Fruit fly (Drosophila melanogaster) whole organism, adult: ENCODE results near the gene Rbcn-3B.

Experiments
- CG12768 ChIP-seq: fragments of 200-800 bp; sonication (Bioruptor generic); optimal IDR thresholded peaks from 2 replicates; lab custom pipeline; 2017; ENCODE audit warnings: missing biosample characterization, missing genetic modification characterization, mild to moderate bottlenecking, moderate library complexity, missing genetic modification reagents
- CG7101 ChIP-seq: fragments of 200-800 bp; sonication (Bioruptor generic); optimal IDR thresholded peaks from 2 replicates; lab custom pipeline; 2018; ENCODE audit warnings: missing biosample characterization, mild to moderate bottlenecking, missing genetic modification characterization, moderate library complexity
- Crg-1 ChIP-seq: fragments of 200-800 bp; sonication (Bioruptor generic); optimal IDR thresholded peaks from 2 replicates; lab custom pipeline; 2016; ENCODE audit warnings: missing biosample characterization, missing genetic modification characterization
- Hr96 ChIP-seq: fragments of 200-800 bp; sonication (Bioruptor generic); optimal IDR thresholded peaks from 2 replicates; lab custom pipeline; 2016; ENCODE audit warnings: missing biosample characterization, missing genetic modification characterization
- bab1 ChIP-seq: fragments of 200-800 bp; sonication (Bioruptor generic); optimal IDR thresholded peaks from 3 replicates; lab custom pipeline; 2019; ENCODE audit warnings: missing biosample characterization, mild to moderate bottlenecking, missing genetic modification characterization, moderate library complexity
- cic ChIP-seq: fragments of 200-800 bp; sonication (Bioruptor generic); optimal IDR thresholded peaks from 2 replicates; lab custom pipeline; 2017; ENCODE audit warnings: missing biosample characterization, mild to moderate bottlenecking, missing genetic modification characterization, moderate library complexity
- kay ChIP-seq: fragments of 200-800 bp; sonication (Bioruptor generic); peaks from one replicate; lab custom pipeline; 2016; ENCODE audit warnings: missing biosample characterization, missing genetic modification characterization, borderline replicate concordance
- ovo ChIP-seq: fragments of 200-800 bp; sonication (Bioruptor generic); optimal IDR thresholded peaks from 2 replicates; lab custom pipeline; 2016; ENCODE audit warnings: missing biosample characterization, missing genetic modification characterization
- tj ChIP-seq: fragments of 200-800 bp; sonication (Bioruptor generic); optimal IDR thresholded peaks from 3 replicates; lab custom pipeline; 2017; ENCODE audit warnings: missing biosample characterization, mild to moderate bottlenecking, missing genetic modification characterization, moderate library complexity
- toe ChIP-seq: fragments of 200-800 bp; sonication (Bioruptor generic); optimal IDR thresholded peaks from 2 replicates; lab custom pipeline; 2016; ENCODE audit warnings: missing biosample characterization, missing genetic modification characterization

DNA sequence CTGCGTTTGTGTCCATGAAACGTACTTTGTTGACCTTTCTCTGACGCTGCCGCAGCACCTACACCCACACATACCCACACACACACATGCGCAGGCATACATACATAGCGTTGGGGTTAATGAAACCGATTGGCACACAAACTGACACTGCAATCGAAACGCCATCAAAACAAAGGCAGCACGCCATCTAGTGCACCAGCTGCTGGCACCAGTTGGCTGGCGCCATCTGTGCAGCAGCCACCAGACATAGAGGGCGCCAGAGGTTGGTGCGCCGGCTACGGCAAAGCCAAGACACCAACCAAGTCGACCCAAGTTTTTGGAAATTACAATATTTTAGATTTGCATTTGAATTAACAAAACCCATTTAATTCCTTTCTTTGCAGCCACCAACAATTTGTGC is 44.2 kb downstream of the Rbcn-3B start:
- peak; percentile 10 for TF ChIP-seq Crg-1 (GFP tag; lab: Kevin White, UChicago)
- TF ChIP-seq tj (GFP tag; lab: Kevin White, UChicago) = peak; percentile 10
- TF ChIP-seq toe = no peak
- peak; percentile 36 for TF ChIP-seq CG7101
- peak; percentile 47 for TF ChIP-seq ovo (GFP tag; lab: Kevin White, UChicago)
- peak; percentile 50 for TF ChIP-seq bab1 (GFP tag; lab: Kevin White, UChicago)
- no peak for TF ChIP-seq kay
- no peak for TF ChIP-seq CG12768 (GFP tag; lab: Kevin White, UChicago)
- TF ChIP-seq cic (GFP tag; lab: Kevin White, UChicago) = no peak
- peak; percentile 61 for TF ChIP-seq Hr96 (GFP tag; lab: Kevin White, UChicago)
